Worm (Caenorhabditis elegans) whole organism, young adult: ENCODE results near the gene T23B5.3.

Source experiments
- B0035.1 ChIP-seq: sonication (generic microtip); optimal IDR thresholded peaks from 2 replicates; lab custom pipeline; 2016; ENCODE audit warnings: missing genetic modification characterization, mild to moderate bottlenecking, missing compliant biosample characterization, missing genotype, missing genetic modification reagents
- F37B4.10 ChIP-seq: fragments of 200-800 bp; sonication (Bioruptor generic); IDR thresholded peaks from 2 replicates; pipeline ENCODE4 v1.3.6; 2022; ENCODE audit warnings: missing genetic modification characterization, missing compliant biosample characterization
- F57C9.4 ChIP-seq: sonication (generic microtip); optimal IDR thresholded peaks from 2 replicates; lab custom pipeline; 2017; ENCODE audit warnings: mild to moderate bottlenecking, missing genetic modification characterization, missing compliant biosample characterization
- K11D2.4 ChIP-seq: fragments of 200-800 bp; sonication (Bioruptor generic); IDR thresholded peaks from 2 replicates; pipeline ENCODE4 v1.3.6; 2022; ENCODE audit warnings: missing genetic modification reagents, missing genetic modification characterization, missing compliant biosample characterization
- K12H6.12 ChIP-seq: fragments of 200-800 bp; sonication (Bioruptor generic); optimal IDR thresholded peaks from 2 replicates; lab custom pipeline; 2018; ENCODE audit warnings: mild to moderate bottlenecking, missing genetic modification characterization, missing compliant biosample characterization
- Y53F4B.3 ChIP-seq: fragments of 200-800 bp; sonication (Bioruptor generic); IDR thresholded peaks from 2 replicates; pipeline ENCODE4 v1.3.6; 2022; ENCODE audit warnings: missing genetic modification reagents, missing genetic modification characterization, missing compliant biosample characterization
- Y79H2A.3 ChIP-seq: fragments of 200-800 bp; sonication (Bioruptor generic); conservative IDR thresholded peaks from 2 replicates; pipeline ENCODE4 v1.3.6; 2022; ENCODE audit warnings: missing genetic modification reagents, missing genetic modification characterization, missing compliant biosample characterization
- aptf-2 ChIP-seq: fragments of 200-800 bp; sonication (Bioruptor generic); conservative IDR thresholded peaks from 2 replicates; pipeline ENCODE4 v1.3.6; 2022; ENCODE audit warnings: missing genetic modification reagents, missing genetic modification characterization, missing compliant biosample characterization
- aptf-3 ChIP-seq: fragments of 200-800 bp; sonication (Bioruptor generic); IDR thresholded peaks from 2 replicates; pipeline ENCODE4 v1.3.6; 2022; ENCODE audit warnings: missing genetic modification characterization, missing compliant biosample characterization
- cebp-1 ChIP-seq, 2 experiments: fragments of 200-800 bp in 1 of 2; sonication (Bioruptor generic) in 1 of 2; sonication (generic microtip) in 1 of 2; IDR thresholded peaks in 1 of 2; optimal IDR thresholded peaks in 1 of 2; 2 replicates each; pipeline versions ENCODE4 v1.3.6 to Lab custom; 2017 to 2022; ENCODE audit warnings: missing compliant biosample characterization in 2 of 2, missing genetic modification characterization in 2 of 2, mild to moderate bottlenecking in 1 of 2, missing genetic modification reagents in 1 of 2, moderate library complexity in 1 of 2
- cebp-2 ChIP-seq: fragments of 200-800 bp; sonication (Bioruptor generic); IDR thresholded peaks from 2 replicates; pipeline ENCODE4 v1.3.6; 2022; ENCODE audit warnings: missing genetic modification characterization, missing compliant biosample characterization
- ceh-27 ChIP-seq: fragments of 200-800 bp; sonication (Bioruptor generic); optimal IDR thresholded peaks from 2 replicates; lab custom pipeline; 2018; ENCODE audit warnings: mild to moderate bottlenecking, missing genetic modification characterization, moderate library complexity, missing compliant biosample characterization
- ceh-40 ChIP-seq: fragments of 200-800 bp; sonication (Bioruptor generic); IDR thresholded peaks from 2 replicates; pipeline ENCODE4 v1.3.6; 2022; ENCODE audit warnings: missing genetic modification characterization, missing compliant biosample characterization
- ceh-91 ChIP-seq: fragments of 200-800 bp; sonication (Bioruptor generic); IDR thresholded peaks from 2 replicates; pipeline ENCODE4 v1.3.6; 2022; ENCODE audit warnings: missing genetic modification reagents, missing genetic modification characterization, missing compliant biosample characterization
- dpl-1 ChIP-seq: fragments of 150-350 bp; optimal IDR thresholded peaks from 2 replicates; lab custom pipeline; 2014; ENCODE audit warnings: missing biosample characterization, missing genetic modification reagents, missing genetic modification characterization
- fkh-3 ChIP-seq: sonication (generic microtip); optimal IDR thresholded peaks from 2 replicates; lab custom pipeline; 2016; ENCODE audit warnings: mild to moderate bottlenecking, missing genetic modification characterization, missing compliant biosample characterization
- him-1 ChIP-seq: sonication (generic microtip); optimal IDR thresholded peaks from 2 replicates; lab custom pipeline; 2016; ENCODE audit warnings: missing genotype, missing genetic modification reagents, missing genetic modification characterization, missing compliant biosample characterization
- hlh-26 ChIP-seq: fragments of 200-800 bp; sonication (Bioruptor generic); conservative IDR thresholded peaks from 2 replicates; pipeline ENCODE4 v1.3.6; 2022; ENCODE audit warnings: missing genetic modification reagents, missing genetic modification characterization, missing compliant biosample characterization
- hmg-1.2 ChIP-seq: fragments of 200-800 bp; sonication (Bioruptor generic); IDR thresholded peaks from 2 replicates; pipeline ENCODE4 v1.3.6; 2022; ENCODE audit warnings: missing genetic modification reagents, missing genetic modification characterization, missing compliant biosample characterization
- hrde-1 ChIP-seq: sonication (generic microtip); optimal IDR thresholded peaks from 2 replicates; lab custom pipeline; 2016; ENCODE audit warnings: missing genetic modification characterization, mild to moderate bottlenecking, missing compliant biosample characterization, moderate library complexity, missing genotype, missing genetic modification reagents, borderline replicate concordance
- let-526 ChIP-seq: fragments of 200-800 bp; sonication (Bioruptor generic); IDR thresholded peaks from 2 replicates; pipeline ENCODE4 v1.3.6; 2022; ENCODE audit warnings: missing genetic modification reagents, missing genetic modification characterization, missing compliant biosample characterization
- let-607 ChIP-seq, 2 experiments: fragments of 200-800 bp in 1 of 2; sonication (Bioruptor generic) in 1 of 2; sonication (generic microtip) in 1 of 2; optimal IDR thresholded peaks; 2 replicates each; lab custom pipeline; 2016 to 2018; ENCODE audit warnings: mild to moderate bottlenecking in 2 of 2, missing compliant biosample characterization in 2 of 2, missing genetic modification characterization in 2 of 2, moderate library complexity in 2 of 2, missing genotype in 1 of 2
- lin-26 ChIP-seq: fragments of 200-800 bp; sonication (Bioruptor generic); IDR thresholded peaks from 2 replicates; pipeline ENCODE4 v1.3.6; 2022; ENCODE audit warnings: missing genetic modification reagents, missing genetic modification characterization, missing compliant biosample characterization
- lin-35 ChIP-seq, 3 experiments: fragments of 150-350 bp in 2 of 3; sonication (generic microtip) in 1 of 3; optimal IDR thresholded peaks; 2 replicates each; lab custom pipeline; 2014 to 2018; ENCODE audit warnings: missing biosample characterization in 3 of 3, missing genetic modification characterization in 3 of 3, missing genetic modification reagents in 3 of 3
- lin-40 ChIP-seq: sonication (generic microtip); optimal IDR thresholded peaks from 2 replicates; lab custom pipeline; 2016; ENCODE audit warnings: missing genetic modification characterization, mild to moderate bottlenecking, missing compliant biosample characterization, missing genotype, missing genetic modification reagents
- mes-4 ChIP-seq: sonication (generic microtip); optimal IDR thresholded peaks from 2 replicates; lab custom pipeline; 2016; ENCODE audit warnings: missing genotype, missing genetic modification characterization, missing compliant biosample characterization
- nfya-2 ChIP-seq: fragments of 200-800 bp; sonication (Bioruptor generic); IDR thresholded peaks from 2 replicates; pipeline ENCODE4 v1.3.6; 2022; ENCODE audit warnings: missing genetic modification reagents, missing genetic modification characterization, missing compliant biosample characterization
- nhr-80 ChIP-seq: sonication (generic microtip); optimal IDR thresholded peaks from 2 replicates; lab custom pipeline; 2016; ENCODE audit warnings: missing genetic modification characterization, missing compliant biosample characterization
- rec-8 ChIP-seq, 2 experiments: sonication (generic microtip); optimal IDR thresholded peaks; 2 replicates each; lab custom pipeline; 2016; ENCODE audit warnings: mild to moderate bottlenecking in 2 of 2, missing genetic modification characterization in 2 of 2, missing genetic modification reagents in 2 of 2, missing genotype in 2 of 2, missing biosample characterization in 1 of 2, missing compliant biosample characterization in 1 of 2, moderate library complexity in 1 of 2
- rpc-1 ChIP-seq, 2 experiments: fragments of 150-350 bp in 1 of 2; sonication (generic microtip) in 1 of 2; optimal IDR thresholded peaks; 2 replicates each; lab custom pipeline; 2014 to 2018; ENCODE audit warnings: missing biosample characterization in 1 of 2, missing genetic modification characterization in 1 of 2, missing genetic modification reagents in 1 of 2, missing genotype in 1 of 2
- tbx-9 ChIP-seq: sonication (generic microtip); optimal IDR thresholded peaks from 2 replicates; lab custom pipeline; 2016; ENCODE audit warnings: borderline replicate concordance, missing genetic modification characterization, inconsistent platforms, missing compliant biosample characterization
- unc-130 ChIP-seq: sonication (generic microtip); optimal IDR thresholded peaks from 2 replicates; lab custom pipeline; 2016; ENCODE audit warnings: missing genetic modification reagents, missing genetic modification characterization, missing compliant biosample characterization
- zfh-2 ChIP-seq: fragments of 200-800 bp; sonication (Bioruptor generic); conservative IDR thresholded peaks from 2 replicates; pipeline ENCODE4 v1.3.6; 2022; ENCODE audit warnings: missing genetic modification reagents, missing genetic modification characterization, missing compliant biosample characterization
- ztf-18 ChIP-seq: sonication (generic microtip); optimal IDR thresholded peaks from 2 replicates; lab custom pipeline; 2016; ENCODE audit warnings: missing genotype, mild to moderate bottlenecking, missing genetic modification characterization, missing compliant biosample characterization
- ztf-26 ChIP-seq: sonication (generic microtip); optimal IDR thresholded peaks from 2 replicates; lab custom pipeline; 2017; ENCODE audit warnings: missing genetic modification characterization, missing compliant biosample characterization
- ztf-28 ChIP-seq: fragments of 200-800 bp; sonication (Bioruptor generic); IDR thresholded peaks from 2 replicates; pipeline ENCODE4 v1.3.6; 2022; ENCODE audit warnings: missing genetic modification reagents, missing genetic modification characterization, missing compliant biosample characterization
- ztf-6 ChIP-seq: fragments of 200-800 bp; sonication (Bioruptor generic); IDR thresholded peaks from 2 replicates; pipeline ENCODE4 v1.3.6; 2022; ENCODE audit warnings: missing genetic modification reagents, missing genetic modification characterization, missing compliant biosample characterization

Gene T23B5.3

ce11 chrIV:12700944-12701343 is 12.5 kb downstream of the T23B5.3 start:
- TF ChIP-seq K11D2.4 (GFP tag; lab: Robert Waterston, UW) (no peak), ceh-91 (GFP tag; lab: Robert Waterston, UW) (no peak), ceh-27 (GFP tag; lab: Kevin White, UChicago) (no peak), ceh-40 (GFP tag; lab: Robert Waterston, UW) (no peak), hmg-1.2 (GFP tag; lab: Robert Waterston, UW) (no peak), B0035.1 (no peak), hrde-1 (tag; lab: Kevin White, UChicago) (no peak), nhr-80 (tag; lab: Kevin White, UChicago) (peak; percentile 0), tbx-9 (no peak)

- TF ChIP-seq mes-4 (tag; lab: Kevin White, UChicago) (no peak), rpc-1 (optimal IDR thresholded peaks at IDR 0.05; lab: Kevin White, UChicago) (no peak), rpc-1 (tag; optimal IDR thresholded peaks at IDR 0.05; lab: Kevin White, UChicago) (no peak), ztf-6 (no peak), aptf-2 (GFP tag; lab: Robert Waterston, UW) (no peak), K11D2.4 (GFP tag; lab: Robert Waterston, UW) (no peak), Y53F4B.3 (GFP tag; lab: Robert Waterston, UW) (no peak), let-607 (tag; optimal IDR thresholded peaks at IDR 0.05; lab: Kevin White, UChicago) (no peak), F37B4.10 (GFP tag; lab: Robert Waterston, UW) (no peak), fkh-3 (no peak), unc-130 (GFP tag; lab: Kevin White, UChicago) (no peak), zfh-2 (no peak), lin-26 (no peak)
Measured at ce11 chrIV:12703811-12704210, 15.3 kb downstream of the T23B5.3 start, which contains the start of gene C27D8.4. TSS of gene C27D8.4 (plus strand) at chrIV:12704111.

ce11 chrIV:12710996-12711395 is 22.5 kb downstream of the T23B5.3 start, which contains the start of gene C27D8.2:
TSS of gene C27D8.2 (plus strand) at chrIV:12711217.
- TF ChIP-seq lin-35 (GFP tag; optimal IDR thresholded peaks at IDR 0.05; lab: Kevin White, UChicago) (no peak), ztf-26 (tag; lab: Kevin White, UChicago) (peak; percentile 14), hmg-1.2 (GFP tag; lab: Robert Waterston, UW) (no peak), rec-8 (tag; optimal IDR thresholded peaks at IDR 0.05; lab: Kevin White, UChicago) (no peak), aptf-3 (GFP tag; lab: Robert Waterston, UW) (no peak), nfya-2 (GFP tag; lab: Robert Waterston, UW) (no peak)

- TF ChIP-seq hrde-1 (tag; lab: Kevin White, UChicago): no peak
- no peak for TF ChIP-seq rpc-1 (optimal IDR thresholded peaks at IDR 0.05; lab: Kevin White, UChicago)
- TF ChIP-seq rpc-1 (tag; optimal IDR thresholded peaks at IDR 0.05; lab: Kevin White, UChicago): no peak
- no peak for TF ChIP-seq cebp-2 (GFP tag; lab: Robert Waterston, UW)
- no peak for TF ChIP-seq cebp-1 (GFP tag; IDR thresholded peaks at IDR 0.05; lab: Robert Waterston, UW)
- TF ChIP-seq cebp-1 (tag; optimal IDR thresholded peaks at IDR 0.05; lab: Kevin White, UChicago): no peak
- TF ChIP-seq Y79H2A.3 (GFP tag; lab: Robert Waterston, UW): no peak
- no peak for TF ChIP-seq F57C9.4 (tag; lab: Kevin White, UChicago)
- no peak for TF ChIP-seq hmg-1.2 (GFP tag; lab: Robert Waterston, UW)
- no peak for TF ChIP-seq ztf-28 (GFP tag; lab: Robert Waterston, UW)
- no peak for TF ChIP-seq ztf-6
- TF ChIP-seq him-1 (tag; lab: Kevin White, UChicago): no peak
- no peak for TF ChIP-seq ztf-18 (tag; lab: Kevin White, UChicago)
- TF ChIP-seq hlh-26 (GFP tag; lab: Robert Waterston, UW): no peak
- TF ChIP-seq K12H6.12 (tag; lab: Kevin White, UChicago): no peak
- TF ChIP-seq lin-40 (tag; lab: Kevin White, UChicago): no peak
- TF ChIP-seq ztf-26 (tag; lab: Kevin White, UChicago): no peak
- TF ChIP-seq let-526 (GFP tag; lab: Robert Waterston, UW): no peak
- no peak for TF ChIP-seq dpl-1 (GFP tag; lab: Kevin White, UChicago)
- TF ChIP-seq, all 124 proteins: peak for 0
Measured at ce11 chrIV:12711644-12712043, 23.2 kb downstream of the T23B5.3 start, which contains the start of gene C27D8.3. TSS of gene C27D8.3 (minus strand) at chrIV:12711744.
